Worm (Caenorhabditis elegans) whole organism, L4 larva: ENCODE data around the gene C35B1.3.

Experiments used
- aly-2 ChIP-seq: sonication (generic microtip); optimal IDR thresholded peaks from 2 replicates; lab custom pipeline; 2018; ENCODE audit warnings: missing biosample characterization, missing genetic modification characterization
- hlh-30 ChIP-seq: sonication (generic microtip); optimal IDR thresholded peaks from 2 replicates; lab custom pipeline; 2017; ENCODE audit warnings: antibody characterized with exemption, mild to moderate bottlenecking, missing genetic modification characterization, missing compliant biosample characterization; ENCODE audit not compliant: insufficient read depth
- lin-15B ChIP-seq: fragments of 150-350 bp; sonication (generic microtip); optimal IDR thresholded peaks from 3 replicates; lab custom pipeline; 2014; ENCODE audit warnings: missing biosample characterization, missing genetic modification characterization
- nhr-237 ChIP-seq: sonication (generic microtip); optimal IDR thresholded peaks from 2 replicates; lab custom pipeline; 2017; ENCODE audit warnings: missing biosample characterization, missing genetic modification characterization
- nhr-76 ChIP-seq: fragments of 150-350 bp; optimal IDR thresholded peaks from 2 replicates; lab custom pipeline; 2014; ENCODE audit warnings: missing biosample characterization, missing genetic modification characterization

DNA sequence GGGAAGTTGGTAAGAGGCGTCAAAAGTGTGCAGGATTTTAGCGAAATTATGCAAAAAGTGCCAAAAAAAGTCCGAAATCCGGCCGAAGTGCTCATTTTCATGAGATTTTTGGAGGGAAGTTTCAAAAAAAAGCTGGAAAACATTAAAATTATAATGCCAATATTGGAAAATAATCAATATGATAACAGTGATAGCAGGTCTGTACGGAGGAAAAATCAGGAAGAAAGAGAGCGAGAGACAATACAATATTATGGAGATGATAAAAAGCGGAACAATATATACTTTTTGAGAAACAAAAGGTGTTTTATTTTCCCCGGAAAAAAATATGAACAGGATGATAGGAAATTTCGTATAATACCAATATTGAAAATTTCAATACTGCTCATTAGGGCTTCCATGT is 27.5 kb upstream of the C35B1.3 start:
- no peak for TF ChIP-seq nhr-237 (tag; lab: Kevin White, UChicago)
- TF ChIP-seq nhr-76 (tag; lab: Kevin White, UChicago): no peak
- no peak for TF ChIP-seq lin-15B
- TF ChIP-seq aly-2 (tag; lab: Kevin White, UChicago): no peak
- no peak for TF ChIP-seq hlh-30 (tag; lab: Kevin White, UChicago)
